Fruit fly (Drosophila melanogaster) whole organism, embryonic: ENCODE measurements around the gene elgi.

Experiments
- Ada2b ChIP-seq: fragments of 200-800 bp; sonication (Bioruptor generic); IDR thresholded peaks from 2 replicates; pipeline ENCODE4 v1.3.6; 2022; ENCODE audit warnings: missing biosample characterization, missing genetic modification characterization
- Antp ChIP-seq: fragments of 200-800 bp; sonication (Bioruptor generic); optimal IDR thresholded peaks from 3 replicates; lab custom pipeline; 2016; ENCODE audit warnings: missing biosample characterization, missing genetic modification characterization
- BEAF-32 ChIP-seq: fragments of 200-800 bp; sonication (Bioruptor generic); optimal IDR thresholded peaks from 3 replicates; lab custom pipeline; 2017; ENCODE audit warnings: missing biosample characterization, missing genetic modification characterization, mild to moderate bottlenecking, moderate library complexity, missing genetic modification reagents
- Blimp-1 ChIP-seq: fragments of 200-800 bp; sonication (Bioruptor generic); optimal IDR thresholded peaks from 3 replicates; lab custom pipeline; 2018; ENCODE audit warnings: missing biosample characterization, missing genetic modification characterization, mild to moderate bottlenecking, moderate library complexity, missing genetic modification reagents
- CG10979 ChIP-seq: fragments of 200-800 bp; sonication (Bioruptor generic); optimal IDR thresholded peaks from 2 replicates; lab custom pipeline; 2018; ENCODE audit warnings: missing biosample characterization, mild to moderate bottlenecking, missing genetic modification characterization, moderate library complexity
- CG11085 ChIP-seq: fragments of 200-800 bp; sonication (Bioruptor generic); IDR thresholded peaks from 2 replicates; pipeline ENCODE4 v1.3.6; 2022; ENCODE audit warnings: missing biosample characterization, missing genetic modification characterization
- CG11247 ChIP-seq: fragments of 200-800 bp; sonication (Bioruptor generic); IDR thresholded peaks from 2 replicates; pipeline ENCODE4 v1.3.6; 2022; ENCODE audit warnings: missing biosample characterization, missing genetic modification characterization
- CG12236 ChIP-seq: fragments of 200-800 bp; sonication (Bioruptor generic); optimal IDR thresholded peaks from 2 replicates; lab custom pipeline; 2016; ENCODE audit warnings: missing biosample characterization, missing genetic modification characterization
- CG14050 ChIP-seq: fragments of 200-800 bp; sonication (Bioruptor generic); IDR thresholded peaks from 3 replicates; pipeline ENCODE4 v1.3.6; 2022; ENCODE audit warnings: missing biosample characterization, missing genetic modification characterization
- CG1832 ChIP-seq: fragments of 200-800 bp; sonication (Bioruptor generic); optimal IDR thresholded peaks from 2 replicates; lab custom pipeline; 2017; ENCODE audit warnings: missing biosample characterization, mild to moderate bottlenecking, missing genetic modification characterization, inconsistent platforms
- CG18764 ChIP-seq: fragments of 200-800 bp; sonication (Bioruptor generic); optimal IDR thresholded peaks from 3 replicates; lab custom pipeline; 2016; ENCODE audit warnings: missing biosample characterization, missing genetic modification characterization
- CG2116 ChIP-seq: fragments of 200-800 bp; sonication (Bioruptor generic); optimal IDR thresholded peaks from 3 replicates; lab custom pipeline; 2018; ENCODE audit warnings: missing biosample characterization, mild to moderate bottlenecking, missing genetic modification characterization
- CG2120 ChIP-seq: fragments of 200-800 bp; sonication (Bioruptor generic); optimal IDR thresholded peaks from 3 replicates; lab custom pipeline; 2016; ENCODE audit warnings: missing biosample characterization, missing genetic modification characterization
- CG30403 ChIP-seq: fragments of 200-800 bp; sonication (Bioruptor generic); optimal IDR thresholded peaks from 3 replicates; lab custom pipeline; 2016; ENCODE audit warnings: missing biosample characterization, missing genetic modification characterization
- CG31388 ChIP-seq: fragments of 200-800 bp; sonication (Bioruptor generic); optimal IDR thresholded peaks from 2 replicates; lab custom pipeline; 2016; ENCODE audit warnings: missing biosample characterization, missing genetic modification characterization
- CG33213 ChIP-seq: fragments of 200-800 bp; sonication (Bioruptor generic); optimal IDR thresholded peaks from 3 replicates; lab custom pipeline; 2016; ENCODE audit warnings: missing biosample characterization, missing genetic modification characterization
- CG4424 ChIP-seq: fragments of 200-800 bp; sonication (Bioruptor generic); optimal IDR thresholded peaks from 3 replicates; lab custom pipeline; 2016; ENCODE audit warnings: missing biosample characterization, missing genetic modification characterization
- CG7556 ChIP-seq: fragments of 200-800 bp; sonication (Bioruptor generic); optimal IDR thresholded peaks from 2 replicates; lab custom pipeline; 2017; ENCODE audit warnings: missing biosample characterization, mild to moderate bottlenecking, missing genetic modification characterization
- CG7786 ChIP-seq: fragments of 200-800 bp; sonication (Bioruptor generic); optimal IDR thresholded peaks from 2 replicates; lab custom pipeline; 2016; ENCODE audit warnings: missing biosample characterization, missing genetic modification characterization
- CG9727 ChIP-seq: fragments of 200-800 bp; sonication (Bioruptor generic); optimal IDR thresholded peaks from 3 replicates; lab custom pipeline; 2017; ENCODE audit warnings: missing biosample characterization, mild to moderate bottlenecking, missing genetic modification characterization
- Deaf1 ChIP-seq: fragments of 200-800 bp; optimal IDR thresholded peaks from 3 replicates; lab custom pipeline; 2019; ENCODE audit warnings: missing biosample characterization, mild to moderate bottlenecking, missing genetic modification characterization, moderate library complexity
- Dip2 ChIP-seq: fragments of 200-800 bp; sonication (Bioruptor generic); IDR thresholded peaks from 2 replicates; pipeline ENCODE4 v1.3.6; 2022; ENCODE audit warnings: missing biosample characterization, missing genetic modification characterization
- Eip74EF ChIP-seq, 2 experiments: fragments of 200-800 bp in 1 of 2; fragments of >200 bp in 1 of 2; sonication (Bioruptor generic) in 1 of 2; optimal IDR thresholded peaks; 2 replicates each; lab custom pipeline; 2017 to 2019; ENCODE audit warnings: missing biosample characterization in 2 of 2, missing genetic modification characterization in 2 of 2, mild to moderate bottlenecking in 1 of 2, moderate library complexity in 1 of 2
- Elba2 ChIP-seq: fragments of 200-800 bp; sonication (Bioruptor generic); optimal IDR thresholded peaks from 3 replicates; lab custom pipeline; 2016; ENCODE audit warnings: missing biosample characterization, missing genetic modification characterization
- Ets65A ChIP-seq: fragments of 200-800 bp; sonication (Bioruptor generic); peaks from one replicate; lab custom pipeline; 2016; ENCODE audit warnings: missing biosample characterization, missing genetic modification characterization
- Fer1 ChIP-seq: fragments of 200-800 bp; sonication (Bioruptor generic); optimal IDR thresholded peaks from 2 replicates; lab custom pipeline; 2017; ENCODE audit warnings: missing biosample characterization, mild to moderate bottlenecking, missing genetic modification characterization
- Fer3 ChIP-seq: fragments of 200-800 bp; sonication (Bioruptor generic); optimal IDR thresholded peaks from 2 replicates; lab custom pipeline; 2018; ENCODE audit warnings: missing biosample characterization, mild to moderate bottlenecking, missing genetic modification characterization, moderate library complexity
- Gug ChIP-seq: fragments of 200-800 bp; sonication (Bioruptor generic); IDR thresholded peaks from 4 replicates; pipeline ENCODE4 v1.3.6; 2022; ENCODE audit warnings: missing biosample characterization, missing genetic modification characterization
- HmgZ ChIP-seq: fragments of 200-800 bp; sonication (Bioruptor generic); optimal IDR thresholded peaks from 2 replicates; lab custom pipeline; 2018; ENCODE audit warnings: missing biosample characterization, mild to moderate bottlenecking, missing genetic modification characterization
- Neu2 ChIP-seq: fragments of 200-800 bp; sonication (Bioruptor generic); optimal IDR thresholded peaks from 3 replicates; lab custom pipeline; 2016; ENCODE audit warnings: missing biosample characterization, missing genetic modification characterization, borderline replicate concordance
- Side ChIP-seq: fragments of 200-800 bp; sonication (Bioruptor generic); optimal IDR thresholded peaks from 2 replicates; lab custom pipeline; 2016; ENCODE audit warnings: missing biosample characterization, missing genetic modification characterization
- Ssrp ChIP-seq: fragments of 200-800 bp; sonication (Bioruptor generic); optimal IDR thresholded peaks from 2 replicates; lab custom pipeline; 2018; ENCODE audit warnings: missing biosample characterization, mild to moderate bottlenecking, missing genetic modification characterization, moderate library complexity
- chn ChIP-seq: fragments of 200-800 bp; sonication (Bioruptor generic); optimal IDR thresholded peaks from 2 replicates; lab custom pipeline; 2016; ENCODE audit warnings: missing biosample characterization, missing genetic modification characterization
- crol ChIP-seq: fragments of 200-800 bp; sonication (Bioruptor generic); IDR thresholded peaks from 2 replicates; pipeline ENCODE4 v1.3.6; 2022; ENCODE audit warnings: missing biosample characterization, missing genetic modification characterization
- cwo ChIP-seq: fragments of 200-800 bp; sonication (Bioruptor generic); optimal IDR thresholded peaks from 3 replicates; lab custom pipeline; 2017; ENCODE audit warnings: missing biosample characterization, missing genetic modification characterization, mild to moderate bottlenecking, moderate library complexity, missing genetic modification reagents
- danr ChIP-seq: fragments of 200-800 bp; sonication (Bioruptor generic); IDR thresholded peaks from 2 replicates; pipeline ENCODE4 v1.3.6; 2022; ENCODE audit warnings: missing biosample characterization, missing genetic modification characterization
- hkb ChIP-seq, 2 experiments: fragments of 200-800 bp in 1 of 2; fragments of >200 bp in 1 of 2; sonication (Bioruptor generic) in 1 of 2; IDR thresholded peaks in 1 of 2; optimal IDR thresholded peaks in 1 of 2; 2 replicates each; pipeline versions ENCODE4 v1.3.6 to Lab custom; 2017 to 2022; ENCODE audit warnings: missing biosample characterization in 1 of 2, missing genetic modification characterization in 1 of 2
- jumu ChIP-seq: fragments of 200-800 bp; sonication (Bioruptor generic); optimal IDR thresholded peaks from 3 replicates; lab custom pipeline; 2016; ENCODE audit warnings: missing biosample characterization, missing genetic modification characterization
- lab ChIP-seq: fragments of 200-800 bp; sonication (Bioruptor generic); optimal IDR thresholded peaks from 3 replicates; lab custom pipeline; 2017; ENCODE audit warnings: missing biosample characterization, missing genetic modification characterization, mild to moderate bottlenecking, moderate library complexity, missing genetic modification reagents
- lmd ChIP-seq: fragments of 200-800 bp; sonication (Bioruptor generic); IDR thresholded peaks from 2 replicates; pipeline ENCODE4 v1.3.6; 2022; ENCODE audit warnings: missing biosample characterization, missing genetic modification characterization
- maf-S ChIP-seq: fragments of 200-800 bp; sonication (Bioruptor generic); optimal IDR thresholded peaks from 2 replicates; lab custom pipeline; 2016; ENCODE audit warnings: missing biosample characterization, missing genetic modification characterization
- nau ChIP-seq: fragments of 200-800 bp; sonication (Bioruptor generic); optimal IDR thresholded peaks from 3 replicates; lab custom pipeline; 2017; ENCODE audit warnings: missing biosample characterization, mild to moderate bottlenecking, missing genetic modification characterization, missing genetic modification reagents
- onecut ChIP-seq: fragments of 200-800 bp; sonication (Bioruptor generic); IDR thresholded peaks from 2 replicates; pipeline ENCODE4 v1.3.6; 2022; ENCODE audit warnings: missing biosample characterization, missing genetic modification characterization
- prd ChIP-seq, 3 experiments: fragments of >200 bp in 2 of 3; fragments of 200-800 bp in 1 of 3; sonication (Bioruptor generic) in 1 of 3; optimal IDR thresholded peaks in 2 of 3; IDR thresholded peaks in 1 of 3; 2 replicates in 2 of 3; 3 replicates in 1 of 3; pipeline versions ENCODE4 v1.3.6 to Lab custom; 2017 to 2022; ENCODE audit warnings: missing biosample characterization in 1 of 3, missing genetic modification characterization in 1 of 3
- rib ChIP-seq: fragments of 200-800 bp; sonication (Bioruptor generic); IDR thresholded peaks from 2 replicates; pipeline ENCODE4 v1.3.6; 2022; ENCODE audit warnings: missing biosample characterization, missing genetic modification characterization
- sqz ChIP-seq: fragments of 200-800 bp; sonication (Bioruptor generic); optimal IDR thresholded peaks from 3 replicates; lab custom pipeline; 2018; ENCODE audit warnings: missing biosample characterization, mild to moderate bottlenecking, missing genetic modification characterization
- tin ChIP-seq: fragments of 200-800 bp; sonication (Bioruptor generic); optimal IDR thresholded peaks from 3 replicates; lab custom pipeline; 2016; ENCODE audit warnings: missing biosample characterization, missing genetic modification characterization
- tio ChIP-seq: fragments of 200-800 bp; sonication (Bioruptor generic); optimal IDR thresholded peaks from 2 replicates; lab custom pipeline; 2017; ENCODE audit warnings: missing biosample characterization, missing genetic modification characterization, inconsistent platforms
- trem ChIP-seq: fragments of 200-800 bp; optimal IDR thresholded peaks from 3 replicates; lab custom pipeline; 2019; ENCODE audit warnings: missing biosample characterization, mild to moderate bottlenecking, missing genetic modification characterization, moderate library complexity
- ttk ChIP-seq: fragments of 200-800 bp; sonication (Bioruptor generic); IDR thresholded peaks from 2 replicates; pipeline ENCODE4 v2.1.2; 2022; ENCODE audit warnings: missing biosample characterization, missing genetic modification characterization

Gene elgi

dm6 chr3L:15987635-15988034 is 31.3 kb downstream of the elgi start, which contains the start of gene PolD1 (continued):
- TF ChIP-seq Side (GFP tag; lab: Kevin White, UChicago) (no peak), CG14050 (no peak), ttk (GFP tag; lab: Robert Waterston, UW) (no peak), Fer1 (GFP tag; lab: Kevin White, UChicago) (no peak), Deaf1 (tag; lab: Kevin White, UChicago) (no peak), CG10979 (no peak), HmgZ (tag; lab: Kevin White, UChicago) (no peak), hkb (optimal IDR thresholded peaks at IDR 0.05; lab: Kevin White, UChicago) (no peak), hkb (GFP tag; IDR thresholded peaks at IDR 0.05; lab: Robert Waterston, UW) (no peak), CG18764 (GFP tag; lab: Kevin White, UChicago) (no peak), cwo (GFP tag; lab: Kevin White, UChicago) (no peak), Ets65A (GFP tag; lab: Kevin White, UChicago) (peak; percentile 43), trem (no peak), CG12236 (GFP tag; lab: Kevin White, UChicago) (no peak), BEAF-32 (GFP tag; lab: Kevin White, UChicago) (no peak), Eip74EF (GFP tag; optimal IDR thresholded peaks at IDR 0.05; lab: Kevin White, UChicago) (no peak), CG2116 (GFP tag; lab: Kevin White, UChicago) (no peak), Dip2 (GFP tag; lab: Robert Waterston, UW) (no peak), CG11085 (GFP tag; lab: Robert Waterston, UW) (no peak), nau (GFP tag; lab: Kevin White, UChicago) (no peak), sqz (GFP tag; lab: Kevin White, UChicago) (no peak), onecut (GFP tag; lab: Robert Waterston, UW) (no peak), Neu2 (GFP tag; lab: Kevin White, UChicago) (no peak), CG4424 (GFP tag; lab: Kevin White, UChicago) (peak; percentile 1), Antp (GFP tag; lab: Kevin White, UChicago) (no peak), CG33213 (no peak), Ada2b (GFP tag; lab: Robert Waterston, UW) (no peak), CG31388 (no peak)

DNA sequence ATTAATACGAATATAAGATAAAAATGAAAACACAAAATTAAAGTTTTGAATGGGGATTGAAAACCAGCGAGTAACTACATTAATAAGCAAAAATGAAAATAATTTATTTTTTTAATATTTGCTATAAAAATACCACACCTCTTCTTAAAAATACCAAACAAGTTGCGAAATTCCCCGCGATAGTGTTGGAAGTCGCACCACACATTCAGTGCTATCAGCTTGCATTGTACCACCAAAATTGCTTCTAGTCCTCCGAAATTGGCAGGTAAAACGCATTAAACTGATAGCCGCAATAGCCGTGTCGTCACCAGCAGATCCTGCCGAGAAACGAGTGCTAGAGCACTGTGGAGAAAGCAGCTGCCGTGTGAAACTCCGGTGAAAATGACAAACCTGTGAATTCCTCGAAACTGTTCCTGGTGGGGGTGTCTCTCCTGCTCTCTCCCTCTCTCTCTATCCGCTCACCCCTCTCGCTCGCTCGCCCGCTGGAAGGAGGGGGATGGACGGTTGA is 31.7 kb downstream of the elgi start, which contains the start of gene Hip14:
TSS of gene Hip14 (plus strand) at position 198 of the 508 bp plus-strand sequence.
- TF ChIP-seq Gug (GFP tag; lab: Robert Waterston, UW) (no peak), CG1832 (GFP tag; lab: Kevin White, UChicago) (peak; percentile 90), Elba2 (GFP tag; lab: Kevin White, UChicago) (peak; percentile 7), rib (GFP tag; lab: Robert Waterston, UW) (no peak), maf-S (GFP tag; lab: Kevin White, UChicago) (no peak), crol (GFP tag; lab: Robert Waterston, UW) (peak; percentile 91), Blimp-1 (GFP tag; lab: Kevin White, UChicago) (no peak), Ada2b (GFP tag; lab: Robert Waterston, UW) (no peak), chn (peak; percentile 15), prd (optimal IDR thresholded peaks at IDR 0.05; lab: Kevin White, UChicago) (no peak), prd (GFP tag; IDR thresholded peaks at IDR 0.05; lab: Robert Waterston, UW) (0 out of 3 replicates have a peak, but pooled peaks have one; percentile 17), BEAF-32 (GFP tag; lab: Kevin White, UChicago) (peak; percentile 29), CG2120 (GFP tag; lab: Kevin White, UChicago) (peak; percentile 7), lmd (GFP tag; lab: Robert Waterston, UW) (no peak), Ssrp (tag; lab: Kevin White, UChicago) (peak; percentile 21), Fer3 (tag; lab: Kevin White, UChicago) (no peak), tio (GFP tag; lab: Kevin White, UChicago) (no peak), tin (no peak), lab (GFP tag; lab: Kevin White, UChicago) (no peak), CG7556 (GFP tag; lab: Kevin White, UChicago) (peak; percentile 23), CG9727 (GFP tag; lab: Kevin White, UChicago) (peak; percentile 33), danr (no peak), CG11247 (GFP tag; lab: Robert Waterston, UW) (no peak), CG7786 (GFP tag; lab: Kevin White, UChicago) (no peak), jumu (no peak), CG30403 (GFP tag; lab: Kevin White, UChicago) (peak; percentile 43)
